Worm (Caenorhabditis elegans) whole organism, L1 larva: Measurements from ENCODE around the gene F53C11.5.

Experiments
- ama-1 ChIP-seq: fragments of 150-350 bp; optimal IDR thresholded peaks from 2 replicates; lab custom pipeline; 2014
- dpl-1 ChIP-seq, 3 experiments: fragments of 150-350 bp in 2 of 3; sonication (generic microtip) in 1 of 3; optimal IDR thresholded peaks; 2 replicates each; lab custom pipeline; 2014 to 2017; ENCODE audit warnings: missing biosample characterization in 3 of 3, missing genetic modification characterization in 3 of 3, missing genetic modification reagents in 3 of 3
- efl-3 ChIP-seq: fragments of 200-800 bp; sonication (Bioruptor generic); optimal IDR thresholded peaks from 2 replicates; lab custom pipeline; 2018; ENCODE audit warnings: mild to moderate bottlenecking, missing genetic modification characterization, missing compliant biosample characterization
- egl-13 ChIP-seq: sonication (generic microtip); optimal IDR thresholded peaks from 2 replicates; lab custom pipeline; 2016; ENCODE audit warnings: missing genotype, missing genetic modification reagents, missing genetic modification characterization, missing compliant biosample characterization
- fos-1 ChIP-seq: fragments of 150-350 bp; optimal IDR thresholded peaks from 2 replicates; lab custom pipeline; 2014; ENCODE audit warnings: missing biosample characterization, missing genetic modification characterization
- mep-1 ChIP-seq: fragments of 150-350 bp; optimal IDR thresholded peaks from 2 replicates; lab custom pipeline; 2014; ENCODE audit warnings: missing biosample characterization, missing genetic modification characterization
- nhr-12 ChIP-seq: sonication (generic microtip); optimal IDR thresholded peaks from 2 replicates; lab custom pipeline; 2017; ENCODE audit warnings: missing biosample characterization, missing genetic modification characterization
- skn-1 ChIP-seq: fragments of 150-350 bp; optimal IDR thresholded peaks from 2 replicates; lab custom pipeline; 2014; ENCODE audit warnings: missing biosample characterization, missing genetic modification characterization
- unc-62 ChIP-seq: fragments of 150-350 bp; optimal IDR thresholded peaks from 2 replicates; lab custom pipeline; 2014; ENCODE audit warnings: missing biosample characterization, missing genetic modification reagents, missing genetic modification characterization

DNA sequence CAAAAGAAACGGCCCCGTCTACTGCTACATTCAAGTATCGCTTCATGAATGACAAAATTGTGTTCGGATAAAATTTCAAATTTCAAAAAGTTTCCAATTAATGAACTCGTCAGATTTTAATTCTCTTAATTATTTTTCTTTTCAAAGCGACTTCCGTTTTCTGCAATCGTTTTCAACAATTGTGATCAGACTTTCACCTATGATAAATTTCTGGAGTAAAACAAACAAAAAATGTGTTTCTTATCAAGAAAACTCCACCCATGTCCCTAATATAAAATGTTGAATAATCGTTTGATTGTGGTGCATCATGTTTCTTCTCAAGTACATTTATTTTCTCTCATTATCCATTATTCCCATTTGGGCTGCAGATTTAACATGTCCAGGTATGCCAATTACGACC is 16.1 kb upstream of the F53C11.5 start, which contains the start of gene F20G2.5:
- no peak for TF ChIP-seq mep-1 (tag; lab: Kevin White, UChicago)
- TF ChIP-seq fos-1 (tag; lab: Kevin White, UChicago) = no peak
- no peak for TF ChIP-seq ama-1 (lab: Kevin White, UChicago)
- TF ChIP-seq dpl-1 (GFP tag; optimal IDR thresholded peaks at IDR 0.05; lab: Kevin White, UChicago) = no peak
- TF ChIP-seq skn-1 = no peak
- TF ChIP-seq egl-13 (tag; lab: Kevin White, UChicago) = no peak
- TF ChIP-seq unc-62 = no peak
- TF ChIP-seq efl-3 (GFP tag; lab: Kevin White, UChicago) = no peak
- TF ChIP-seq nhr-12 (tag; lab: Kevin White, UChicago) = no peak
